Worm (Caenorhabditis elegans): ENCODE data around the gene str-187.
A peak's percentile ranks its signal among the peaks of the same experiment; 100 is the strongest.

DNA sequence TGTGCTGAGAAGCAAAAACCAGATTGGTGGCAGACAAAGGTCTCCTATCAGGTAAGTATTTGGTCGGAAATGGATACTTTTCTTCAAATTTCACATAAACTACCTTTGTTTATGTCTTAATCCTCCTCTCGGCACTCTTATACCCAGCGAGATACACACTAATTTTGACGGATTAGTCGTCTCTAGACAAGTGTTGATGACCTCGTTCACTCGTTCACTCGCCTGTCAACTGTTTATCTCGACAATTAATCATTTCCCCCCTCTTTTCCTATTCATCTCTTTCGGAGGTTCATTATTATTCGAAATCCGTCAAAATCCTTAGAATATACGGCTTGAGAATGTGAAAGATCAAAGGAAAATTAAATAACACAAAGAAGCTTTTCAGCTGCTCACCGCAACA is 4.3 kb downstream of the str-187 start:
- TF ChIP-seq odd-2 (tag; optimal IDR thresholded peaks at IDR 0.05) (no peak), gmeb-2 (tag; optimal IDR thresholded peaks at IDR 0.05) (no peak), nhr-11 (tag; optimal IDR thresholded peaks at IDR 0.05) (no peak), eyg-1 (tag; optimal IDR thresholded peaks at IDR 0.05) (no peak), ama-1 (optimal IDR thresholded peaks at IDR 0.05) (no peak), unc-86 (tag; optimal IDR thresholded peaks at IDR 0.05) (no peak), ceh-18 (tag; optimal IDR thresholded peaks at IDR 0.05) (no peak), unc-55 (GFP tag; optimal IDR thresholded peaks at IDR 0.05) (peak; percentile 98)
